Worm (Caenorhabditis elegans): ENCODE measurements around the gene F56D2.8.

The F56D2.8 gene

ce11 chrIII:5543727-5544345, 38.8 kb downstream of the F56D2.8 start, which contains the start of gene D1044.1:
TSS of gene D1044.1 (plus strand) at chrIII:5544295.
- no peak for TF ChIP-seq unc-120 (tag; optimal IDR thresholded peaks at IDR 0.05; ENCODE audit: poor library complexity, severe bottlenecking)
- no peak for TF ChIP-seq lsy-2 (tag; optimal IDR thresholded peaks at IDR 0.05)
- TF ChIP-seq unc-62 (GFP tag; optimal IDR thresholded peaks at IDR 0.05), result no peak
- TF ChIP-seq nhr-76 (tag; optimal IDR thresholded peaks at IDR 0.05), result no peak
- TF ChIP-seq drap-1 (GFP tag; optimal IDR thresholded peaks at IDR 0.05), result no peak
- no peak for TF ChIP-seq ceh-43 (GFP tag; optimal IDR thresholded peaks at IDR 0.05)
- TF ChIP-seq ceh-39 (tag; optimal IDR thresholded peaks at IDR 0.05), result no peak
- TF ChIP-seq mep-1 (tag; optimal IDR thresholded peaks at IDR 0.05), result no peak
- TF ChIP-seq ceh-83 (GFP tag; optimal IDR thresholded peaks at IDR 0.05), result no peak
- TF ChIP-seq snpc-4 (tag; optimal IDR thresholded peaks at IDR 0.05), result no peak
- no peak for TF ChIP-seq flh-1 (GFP tag; optimal IDR thresholded peaks at IDR 0.05)
- no peak for TF ChIP-seq M03D4.4 (tag; optimal IDR thresholded peaks at IDR 0.05)
- no peak for TF ChIP-seq ham-2 (GFP tag; optimal IDR thresholded peaks at IDR 0.05)
- no peak for TF ChIP-seq nhr-12 (tag; optimal IDR thresholded peaks at IDR 0.05)
- no peak for TF ChIP-seq pha-4 (tag; optimal IDR thresholded peaks at IDR 0.05)

DNA sequence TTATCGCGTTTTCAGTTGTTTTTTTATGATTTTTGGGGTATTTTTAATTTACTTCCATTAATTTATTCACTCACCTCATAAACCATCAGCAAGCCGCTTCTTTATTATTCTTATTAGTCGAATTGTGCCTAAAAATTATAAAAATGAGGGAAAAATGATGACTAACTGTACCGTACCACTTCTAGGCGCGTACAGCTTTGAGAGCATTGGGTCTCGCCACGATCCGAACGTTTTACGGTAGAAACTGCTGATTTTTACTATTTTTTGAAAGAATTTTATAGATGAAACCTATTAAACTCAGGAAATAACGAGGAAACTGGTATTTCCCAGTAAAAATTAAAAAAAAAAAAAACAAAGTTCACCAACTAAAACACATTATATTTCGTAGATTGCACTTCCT, 39.6 kb downstream of the F56D2.8 start, which contains the start of gene D1044.6:
D1044.6 (minus strand) TSS at position 128 of the 400 bp plus-strand sequence.
- no peak for TF ChIP-seq sptf-1 (tag; optimal IDR thresholded peaks at IDR 0.05)
- TF ChIP-seq ztf-11 (tag; optimal IDR thresholded peaks at IDR 0.05), result no peak
- no peak for TF ChIP-seq mab-5 (tag; optimal IDR thresholded peaks at IDR 0.05)
- TF ChIP-seq bed-3 (GFP tag; optimal IDR thresholded peaks at IDR 0.05), result no peak
- TF ChIP-seq drap-1 (GFP tag; optimal IDR thresholded peaks at IDR 0.05), result no peak
- TF ChIP-seq unc-39 (tag; optimal IDR thresholded peaks at IDR 0.05), result no peak
- no peak for TF ChIP-seq lin-13 (tag; optimal IDR thresholded peaks at IDR 0.05)
- TF ChIP-seq nhr-12 (tag; optimal IDR thresholded peaks at IDR 0.05), result no peak
- no peak for TF ChIP-seq unc-120 (tag; optimal IDR thresholded peaks at IDR 0.05; ENCODE audit: poor library complexity, severe bottlenecking)
- no peak for TF ChIP-seq tbx-8 (GFP tag; optimal IDR thresholded peaks at IDR 0.05)
- no peak for TF ChIP-seq nhr-28 (tag; optimal IDR thresholded peaks at IDR 0.05)
- TF ChIP-seq lin-32 (GFP tag; optimal IDR thresholded peaks at IDR 0.05), result no peak
- no peak for TF ChIP-seq nhr-76 (tag; optimal IDR thresholded peaks at IDR 0.05)
- TF ChIP-seq mep-1 (tag; optimal IDR thresholded peaks at IDR 0.05), result no peak
- TF ChIP-seq zip-8 (tag; optimal IDR thresholded peaks at IDR 0.05), result no peak
- TF ChIP-seq nhr-237 (tag; optimal IDR thresholded peaks at IDR 0.05), result no peak
- no peak for TF ChIP-seq M03D4.4 (tag; optimal IDR thresholded peaks at IDR 0.05)

ce11 chrIII:5541777-5542176, 40.9 kb downstream of the F56D2.8 start:
- TF ChIP-seq mep-1 (tag; optimal IDR thresholded peaks at IDR 0.05), result no peak
- no peak for TF ChIP-seq M03D4.4 (tag; optimal IDR thresholded peaks at IDR 0.05)
- no peak for TF ChIP-seq ceh-43 (GFP tag; optimal IDR thresholded peaks at IDR 0.05)
- TF ChIP-seq lin-13 (tag; optimal IDR thresholded peaks at IDR 0.05), result no peak
- no peak for TF ChIP-seq lsy-2 (tag; optimal IDR thresholded peaks at IDR 0.05)
- no peak for TF ChIP-seq nhr-12 (tag; optimal IDR thresholded peaks at IDR 0.05)
- TF ChIP-seq nhr-2 (tag; optimal IDR thresholded peaks at IDR 0.05), result no peak
- TF ChIP-seq ceh-39 (tag; optimal IDR thresholded peaks at IDR 0.05), result no peak
- TF ChIP-seq blmp-1 (tag; optimal IDR thresholded peaks at IDR 0.05), result no peak
- no peak for TF ChIP-seq zip-8 (tag; optimal IDR thresholded peaks at IDR 0.05)
- TF ChIP-seq unc-62 (GFP tag; optimal IDR thresholded peaks at IDR 0.05), result no peak
- TF ChIP-seq elt-1 (tag; optimal IDR thresholded peaks at IDR 0.05; ENCODE audit: borderline replicate concordance, insufficient read depth), result no peak
- no peak for TF ChIP-seq nhr-28 (tag; optimal IDR thresholded peaks at IDR 0.05)
- no peak for TF ChIP-seq pha-4 (tag; optimal IDR thresholded peaks at IDR 0.05)
- TF ChIP-seq flh-1 (GFP tag; optimal IDR thresholded peaks at IDR 0.05), result no peak
- TF ChIP-seq hlh-1 (tag; optimal IDR thresholded peaks at IDR 0.05), result no peak
- no peak for TF ChIP-seq sptf-1 (tag; optimal IDR thresholded peaks at IDR 0.05)
- TF ChIP-seq drap-1 (GFP tag; optimal IDR thresholded peaks at IDR 0.05), result no peak
- no peak for TF ChIP-seq ztf-11 (tag; optimal IDR thresholded peaks at IDR 0.05)
- no peak for TF ChIP-seq snpc-4 (tag; optimal IDR thresholded peaks at IDR 0.05)
